Worm (Caenorhabditis elegans): ENCODE results near the gene str-135.

str-135 gene

DNA sequence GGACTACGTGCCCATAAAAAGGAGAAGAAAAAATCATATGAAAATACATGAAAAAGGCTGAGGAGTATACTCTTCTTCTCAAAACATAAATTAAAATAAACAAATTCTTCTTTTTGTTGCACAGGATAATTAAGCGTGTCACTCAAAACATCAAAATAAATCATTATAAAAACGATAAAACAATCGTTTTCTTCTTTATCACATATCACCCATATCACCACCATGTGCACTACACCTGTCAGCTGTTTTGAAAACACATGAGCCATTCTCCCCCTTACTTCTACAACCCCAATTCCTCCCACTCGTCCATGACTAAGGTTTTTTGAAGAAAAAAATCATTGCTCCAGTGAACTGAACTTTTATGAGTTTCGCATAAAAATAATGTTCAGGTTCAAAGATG is 28.1 kb downstream of the str-135 start (continued):
- TF ChIP-seq ets-5 (GFP tag; IDR thresholded peaks at IDR 0.05) (no peak), grh-1 (GFP tag; IDR thresholded peaks at IDR 0.05) (no peak), nhr-12 (tag; optimal IDR thresholded peaks at IDR 0.05) (no peak), vab-15 (tag; optimal IDR thresholded peaks at IDR 0.05) (no peak), lsy-2 (tag; optimal IDR thresholded peaks at IDR 0.05) (peak in 1 of 2 experiments; percentile 28), nhr-85 (tag) (no peak), efl-3 (GFP tag; optimal IDR thresholded peaks at IDR 0.05) (no peak), nhr-19 (GFP tag; conservative IDR thresholded peaks at IDR 0.05) (peak; percentile 36; the same call in 1 of the 2 replicates), aly-2 (tag; optimal IDR thresholded peaks at IDR 0.05) (no peak), nhr-77 (tag; optimal IDR thresholded peaks at IDR 0.05) (no peak), ama-1 (optimal IDR thresholded peaks at IDR 0.05) (no peak), egl-27 (tag; optimal IDR thresholded peaks at IDR 0.05) (no peak), sptf-1 (tag; optimal IDR thresholded peaks at IDR 0.05) (no peak), skn-1 (tag; optimal IDR thresholded peaks at IDR 0.05) (no peak), lin-39 (tag; optimal IDR thresholded peaks at IDR 0.05) (peak; percentile 68), pqm-1 (tag; optimal IDR thresholded peaks at IDR 0.05) (no peak), tbx-2 (tag; optimal IDR thresholded peaks at IDR 0.05) (no peak)

DNA sequence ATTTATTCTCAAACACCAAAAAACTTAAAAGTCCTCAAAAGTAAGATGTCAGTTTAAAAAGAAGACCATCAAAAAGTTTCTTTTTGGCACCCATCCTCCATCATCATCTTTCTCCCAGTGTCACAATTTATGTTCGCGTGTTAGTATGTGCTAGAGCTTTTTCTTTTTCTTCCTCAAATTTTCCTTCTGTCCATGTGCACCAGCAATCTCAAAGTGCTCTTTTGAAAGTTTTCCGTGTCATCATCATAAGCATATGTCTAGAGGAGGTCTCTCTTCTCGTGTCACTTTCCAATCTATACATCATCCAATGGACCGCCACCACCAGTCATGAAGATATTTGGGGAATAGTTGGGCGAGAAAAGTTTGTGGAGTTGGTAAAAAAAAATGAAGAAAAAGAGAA is 29.6 kb downstream of the str-135 start:
- TF ChIP-seq rnt-1 (tag; optimal IDR thresholded peaks at IDR 0.05) (no peak), zip-4 (GFP tag; optimal IDR thresholded peaks at IDR 0.05) (no peak), egl-27 (tag; optimal IDR thresholded peaks at IDR 0.05) (no peak), ces-1 (GFP tag; optimal IDR thresholded peaks at IDR 0.05) (no peak), hpl-2 (GFP tag; optimal IDR thresholded peaks at IDR 0.05) (no peak), lin-14 (GFP tag; optimal IDR thresholded peaks at IDR 0.05) (peak; percentile 52), nhr-90 (tag; optimal IDR thresholded peaks at IDR 0.05; ENCODE audit: poor library complexity) (no peak), mab-9 (GFP tag; IDR thresholded peaks at IDR 0.05) (0 out of 2 replicates have a peak, but pooled peaks have one; percentile 14), isw-1 (GFP tag; IDR thresholded peaks at IDR 0.05) (no peak), sptf-1 (tag; optimal IDR thresholded peaks at IDR 0.05) (no peak), dpl-1 (GFP tag; optimal IDR thresholded peaks at IDR 0.05) (no peak), unc-130 (tag; optimal IDR thresholded peaks at IDR 0.05) (no peak), nhr-47 (tag; optimal IDR thresholded peaks at IDR 0.05) (no peak), lin-39 (tag; optimal IDR thresholded peaks at IDR 0.05) (no peak), mep-1 (tag; optimal IDR thresholded peaks at IDR 0.05) (no peak), zag-1 (tag; optimal IDR thresholded peaks at IDR 0.05) (no peak), pqm-1 (tag; optimal IDR thresholded peaks at IDR 0.05) (no peak)

DNA sequence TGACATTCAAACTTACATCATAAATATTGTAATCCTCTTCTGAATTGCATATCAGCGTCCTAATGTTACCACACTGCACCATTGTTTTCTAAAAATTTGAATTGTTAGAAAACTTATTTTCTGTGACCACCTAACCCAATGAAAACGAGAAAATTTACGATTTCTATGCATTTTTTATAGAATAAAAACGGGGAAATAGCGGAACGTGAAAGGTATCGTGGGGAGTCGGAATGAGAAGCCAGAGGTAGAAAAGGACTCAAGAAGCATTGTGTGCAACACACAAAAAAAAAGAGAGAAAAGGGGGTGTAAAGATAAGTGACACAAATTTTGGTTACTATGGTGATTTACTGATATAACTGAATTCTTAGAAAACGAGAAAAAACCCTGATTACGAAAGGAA is 30.5 kb downstream of the str-135 start, which contains the start of gene C16D9.6:
TSS of gene C16D9.6 (minus strand) at position 101 of the 400 bp plus-strand sequence.
- TF ChIP-seq unc-30 (tag; optimal IDR thresholded peaks at IDR 0.05) (no peak), tlp-1 (tag; optimal IDR thresholded peaks at IDR 0.05) (no peak), nhr-71 (tag; optimal IDR thresholded peaks at IDR 0.05) (peak; percentile 43), dsc-1 (tag; optimal IDR thresholded peaks at IDR 0.05) (peak; percentile 8), ces-1 (GFP tag; optimal IDR thresholded peaks at IDR 0.05) (no peak), skn-1 (tag; optimal IDR thresholded peaks at IDR 0.05) (no peak), fkh-8 (tag; optimal IDR thresholded peaks at IDR 0.05) (peak; percentile 77), alr-1 (tag; optimal IDR thresholded peaks at IDR 0.05; ENCODE audit: borderline replicate concordance) (no peak), pax-3 (tag; optimal IDR thresholded peaks at IDR 0.05) (no peak), ceh-90 (tag; optimal IDR thresholded peaks at IDR 0.05) (no peak), lin-39 (tag; optimal IDR thresholded peaks at IDR 0.05) (no peak), efl-3 (GFP tag; optimal IDR thresholded peaks at IDR 0.05) (no peak), ceh-88 (GFP tag; IDR thresholded peaks at IDR 0.05) (no peak), jun-1 (tag; optimal IDR thresholded peaks at IDR 0.05) (no peak)

Data from whole organism, L1 larva.